Fruit fly (Drosophila melanogaster): Measurements from ENCODE around the gene CG34456.

Gene CG34456

dm6 chr3L:9357830-9358712, 3.8 kb upstream of the CG34456 start (continued):
- TF ChIP-seq CG10979 (tag; optimal IDR thresholded peaks at IDR 0.05) (no peak), prd (optimal IDR thresholded peaks at IDR 0.05) (no peak), prd (GFP tag; IDR thresholded peaks at IDR 0.05) (no peak), Asciz (GFP tag; optimal IDR thresholded peaks at IDR 0.05) (no peak), CG9609 (GFP tag; optimal IDR thresholded peaks at IDR 0.05) (no peak), CG18262 (tag; optimal IDR thresholded peaks at IDR 0.05) (no peak), sd (tag; optimal IDR thresholded peaks at IDR 0.05) (peak; percentile 87), CG8924 (tag; optimal IDR thresholded peaks at IDR 0.05) (peak; percentile 5), crol (GFP tag; IDR thresholded peaks at IDR 0.05) (peak; percentile 93), CG7786 (GFP tag; optimal IDR thresholded peaks at IDR 0.05) (no peak), Lhr (GFP tag; optimal IDR thresholded peaks at IDR 0.05) (no peak), CG2199 (GFP tag; IDR thresholded peaks at IDR 0.05) (no peak), CG9797 (GFP tag; optimal IDR thresholded peaks at IDR 0.05) (no peak), sens (GFP tag) (no peak), ab (GFP tag; optimal IDR thresholded peaks at IDR 0.05) (no peak), z (GFP tag; IDR thresholded peaks at IDR 0.05) (no peak), B-H2 (GFP tag; optimal IDR thresholded peaks at IDR 0.05) (no peak), pho (GFP tag; optimal IDR thresholded peaks at IDR 0.05) (no peak), pzg (GFP tag; optimal IDR thresholded peaks at IDR 0.05) (no peak), chinmo (GFP tag; IDR thresholded peaks at IDR 0.05; ENCODE audit: partially characterized antibody) (peak; percentile 72; the same call in 2 of the 4 replicates), bbx (GFP tag; IDR thresholded peaks at IDR 0.05; ENCODE audit: partially characterized antibody) (0 out of 2 replicates have a peak, but pooled peaks have one; percentile 19), CG8089 (GFP tag; optimal IDR thresholded peaks at IDR 0.05) (no peak), ap (GFP tag; IDR thresholded peaks at IDR 0.05) (no peak), twi (tag; optimal IDR thresholded peaks at IDR 0.05) (peak; percentile 25), Bteb2 (GFP tag; optimal IDR thresholded peaks at IDR 0.05) (no peak), Ravus (GFP tag; IDR thresholded peaks at IDR 0.05) (no peak), CG6683 (GFP tag; optimal IDR thresholded peaks at IDR 0.05) (no peak), CG12236 (GFP tag; optimal IDR thresholded peaks at IDR 0.05) (no peak), abd-A (tag; optimal IDR thresholded peaks at IDR 0.05) (no peak), ato (GFP tag; IDR thresholded peaks at IDR 0.05; ENCODE audit: partially characterized antibody) (no peak), CG5245 (GFP tag; optimal IDR thresholded peaks at IDR 0.05) (no peak), D (optimal IDR thresholded peaks at IDR 0.05) (no peak), D (GFP tag; optimal IDR thresholded peaks at IDR 0.05) (no peak), CG10209 (GFP tag; optimal IDR thresholded peaks at IDR 0.05) (no peak), Pdp1 (GFP tag; optimal IDR thresholded peaks at IDR 0.05) (peak in 1 of 2 experiments; percentile 33), sug (tag; optimal IDR thresholded peaks at IDR 0.05) (peak; percentile 52), Trl (optimal IDR thresholded peaks at IDR 0.05) (peak in 1 of 2 experiments; percentile 25), Trl (GFP tag; optimal IDR thresholded peaks at IDR 0.05) (no peak), CG12659 (GFP tag; optimal IDR thresholded peaks at IDR 0.05) (no peak), Spps (tag; optimal IDR thresholded peaks at IDR 0.05) (no peak), CG14965 (GFP tag; optimal IDR thresholded peaks at IDR 0.05; ENCODE audit: borderline replicate concordance) (no peak), zfh1 (GFP tag; IDR thresholded peaks at IDR 0.05) (no peak), Hey (tag; optimal IDR thresholded peaks at IDR 0.05) (peak; percentile 74), vvl (GFP tag; IDR thresholded peaks at IDR 0.05) (no peak), Ets97D (GFP tag; optimal IDR thresholded peaks at IDR 0.05) (no peak), CG11504 (tag; optimal IDR thresholded peaks at IDR 0.05) (no peak), CG42726 (GFP tag; IDR thresholded peaks at IDR 0.05; ENCODE audit: partially characterized antibody) (no peak), jing (GFP tag; optimal IDR thresholded peaks at IDR 0.05) (no peak), Dll (GFP tag; IDR thresholded peaks at IDR 0.05; ENCODE audit: partially characterized antibody) (0 out of 4 replicates have a peak, but pooled peaks have one; percentile 23)

Data from whole organism, embryonic.